Worm (Caenorhabditis elegans): Measurements from ENCODE around the gene tsct-1.

DNA sequence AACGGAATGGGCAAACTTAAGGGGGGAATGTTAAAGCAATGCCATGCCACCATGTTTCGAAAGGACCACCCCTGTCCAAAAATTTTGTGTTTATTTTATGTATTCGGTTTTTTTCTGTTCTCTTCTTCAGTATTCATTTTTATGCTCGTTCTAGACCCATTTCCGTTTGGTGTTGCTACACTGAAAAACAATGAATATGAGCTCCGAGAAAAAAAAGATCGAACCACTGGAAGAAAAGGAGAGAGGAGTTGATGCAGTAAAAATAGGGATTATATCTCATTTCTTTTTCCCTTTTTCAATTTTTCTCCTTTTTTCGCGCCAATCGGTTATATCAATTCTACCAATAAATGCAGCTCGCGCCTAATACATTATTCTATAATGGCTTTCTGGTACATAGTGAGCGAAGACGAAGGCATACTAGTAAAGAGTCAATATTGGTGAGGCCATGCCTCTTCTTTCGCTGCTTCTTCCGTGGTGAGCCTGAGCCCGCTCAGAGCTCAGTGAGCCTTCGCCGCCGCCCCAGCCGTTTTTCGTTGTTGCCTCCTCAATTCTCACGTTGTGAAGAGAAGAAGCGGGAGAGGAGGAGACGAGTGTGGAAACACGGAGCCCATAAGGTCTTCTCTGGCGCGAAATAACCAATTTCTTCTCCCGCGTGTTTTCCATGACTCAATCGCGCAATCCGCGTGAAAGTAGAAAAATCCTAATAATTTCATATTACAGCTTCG, 6.3 kb downstream of the tsct-1 start:
- TF ChIP-seq nhr-77 (tag; optimal IDR thresholded peaks at IDR 0.05) = no peak
- TF ChIP-seq nhr-12 (tag; optimal IDR thresholded peaks at IDR 0.05) = no peak
- no peak for TF ChIP-seq elt-1 (tag; optimal IDR thresholded peaks at IDR 0.05)
- TF ChIP-seq ceh-82 (tag; optimal IDR thresholded peaks at IDR 0.05) = no peak
- TF ChIP-seq nhr-11 (tag; optimal IDR thresholded peaks at IDR 0.05) = no peak
- TF ChIP-seq nhr-23 (tag; optimal IDR thresholded peaks at IDR 0.05) = no peak
- TF ChIP-seq unc-39 (tag; optimal IDR thresholded peaks at IDR 0.05) = no peak
- TF ChIP-seq sma-3 (GFP tag; optimal IDR thresholded peaks at IDR 0.05) = no peak
- TF ChIP-seq lin-13 (GFP tag; optimal IDR thresholded peaks at IDR 0.05) = no peak
- no peak for TF ChIP-seq nhr-237 (tag; optimal IDR thresholded peaks at IDR 0.05)
- TF ChIP-seq unc-62 (GFP tag; optimal IDR thresholded peaks at IDR 0.05) = no peak
- TF ChIP-seq dmd-4 (tag; optimal IDR thresholded peaks at IDR 0.05) = no peak
